Fruit fly (Drosophila melanogaster) whole organism, prepupa: Measurements from ENCODE around the gene CG34241.

Source experiments
- Blimp-1 ChIP-seq: fragments of 200-800 bp; sonication (Bioruptor generic); optimal IDR thresholded peaks from 3 replicates; lab custom pipeline; 2017; ENCODE audit warnings: missing biosample characterization, missing genetic modification characterization, mild to moderate bottlenecking, moderate library complexity, missing genetic modification reagents
- CG10669 ChIP-seq: fragments of 200-800 bp; sonication (Bioruptor generic); optimal IDR thresholded peaks from 3 replicates; lab custom pipeline; 2018; ENCODE audit warnings: missing biosample characterization, mild to moderate bottlenecking, missing genetic modification characterization, moderate library complexity
- CG8319 ChIP-seq: fragments of 200-800 bp; sonication (Bioruptor generic); optimal IDR thresholded peaks from 3 replicates; lab custom pipeline; 2016; ENCODE audit warnings: missing biosample characterization, missing genetic modification characterization
- OdsH ChIP-seq: fragments of 200-800 bp; sonication (Bioruptor generic); optimal IDR thresholded peaks from 3 replicates; lab custom pipeline; 2016; ENCODE audit warnings: missing biosample characterization, missing genetic modification characterization
- Sox102F ChIP-seq: fragments of 200-800 bp; sonication (Bioruptor generic); optimal IDR thresholded peaks from 2 replicates; lab custom pipeline; 2016; ENCODE audit warnings: missing biosample characterization, mild to moderate bottlenecking, missing genetic modification characterization
- Sox14 ChIP-seq: fragments of 200-800 bp; sonication (Bioruptor generic); optimal IDR thresholded peaks from 3 replicates; lab custom pipeline; 2016; ENCODE audit warnings: missing biosample characterization, missing genetic modification characterization
- cyc ChIP-seq: fragments of 200-800 bp; sonication (Bioruptor generic); optimal IDR thresholded peaks from 3 replicates; lab custom pipeline; 2016; ENCODE audit warnings: missing biosample characterization, missing genetic modification characterization
- lz ChIP-seq: fragments of 200-800 bp; sonication (Bioruptor generic); optimal IDR thresholded peaks from 3 replicates; lab custom pipeline; 2016; ENCODE audit warnings: missing biosample characterization, missing genetic modification characterization
- pdm3 ChIP-seq: fragments of 200-800 bp; sonication (Bioruptor generic); optimal IDR thresholded peaks from 3 replicates; lab custom pipeline; 2016; ENCODE audit warnings: missing biosample characterization, missing genetic modification characterization

- TF ChIP-seq CG8319 (GFP tag; lab: Kevin White, UChicago) (no peak), lz (GFP tag; lab: Kevin White, UChicago) (no peak), OdsH (GFP tag; lab: Kevin White, UChicago) (no peak), CG10669 (GFP tag; lab: Kevin White, UChicago) (no peak), pdm3 (GFP tag; lab: Kevin White, UChicago) (no peak), Blimp-1 (GFP tag; lab: Kevin White, UChicago) (no peak), Sox102F (GFP tag; lab: Kevin White, UChicago) (no peak), Sox14 (GFP tag; lab: Kevin White, UChicago) (no peak), cyc (GFP tag; lab: Kevin White, UChicago) (no peak)
Measured at dm6 chr3L:12078551-12079318, 49.0 kb upstream of the CG34241 start.
